Fruit fly (Drosophila melanogaster): ENCODE measurements around the gene Ufsp2.

Ufsp2 gene

DNA sequence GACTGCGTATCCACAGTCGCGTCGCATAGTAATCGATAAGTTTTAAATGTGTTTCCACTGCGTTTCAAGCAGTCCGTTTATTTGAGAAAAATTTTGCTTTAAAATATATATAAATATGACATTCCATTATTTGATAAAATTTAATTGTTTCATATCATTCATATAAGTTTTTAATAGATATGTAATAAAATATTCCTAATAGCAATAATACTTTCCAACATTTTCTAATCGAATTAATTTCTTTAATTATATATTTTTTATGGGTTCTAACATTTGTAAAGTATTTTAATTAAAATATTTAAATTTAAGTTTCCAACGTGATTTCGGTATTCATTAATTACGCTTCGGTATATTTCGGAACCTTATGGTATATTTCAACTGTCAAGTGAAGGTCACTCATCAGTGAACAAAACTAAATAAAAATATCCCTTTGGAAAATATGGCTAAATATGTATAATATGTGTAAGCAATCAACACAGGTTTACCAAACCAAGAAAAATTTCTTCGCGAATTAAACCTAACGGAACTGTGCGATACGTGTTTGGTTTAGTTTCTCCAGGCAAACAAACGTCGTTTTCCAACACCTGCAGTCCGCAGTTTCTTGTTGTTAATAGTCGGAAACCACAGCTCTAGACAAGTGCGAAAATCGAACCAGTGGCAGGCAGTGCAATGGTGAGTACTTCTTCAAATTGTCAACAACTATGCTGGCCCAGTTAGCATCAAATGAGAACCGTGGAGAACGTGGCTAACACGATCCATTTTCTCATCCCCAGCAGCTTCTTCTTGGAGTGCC is 13.1 kb upstream of the Ufsp2 start, which contains the start of the genes CG7739 and SCCRO (continued):
- TF ChIP-seq dl (GFP tag; optimal IDR thresholded peaks at IDR 0.05; ENCODE audit: insufficient read depth in 1 of 2, partially characterized antibody in 2 of 2), result no peak
- no peak for TF ChIP-seq sage (GFP tag; optimal IDR thresholded peaks at IDR 0.05)
- peak; percentile 90 for TF ChIP-seq Hr83 (GFP tag; optimal IDR thresholded peaks at IDR 0.05; ENCODE audit: poor library complexity, severe bottlenecking)
- no peak for TF ChIP-seq tai (GFP tag; optimal IDR thresholded peaks at IDR 0.05)
- TF ChIP-seq psq (GFP tag; optimal IDR thresholded peaks at IDR 0.05), result peak; percentile 38
- TF ChIP-seq HLH106 (tag; optimal IDR thresholded peaks at IDR 0.05), result peak; percentile 70
- peak; percentile 22 for TF ChIP-seq OdsH (GFP tag; optimal IDR thresholded peaks at IDR 0.05)
- TF ChIP-seq Sp1 (GFP tag; optimal IDR thresholded peaks at IDR 0.05), result peak; percentile 41
- no peak for TF ChIP-seq Abd-B (GFP tag; optimal IDR thresholded peaks at IDR 0.05)
- TF ChIP-seq Myc (optimal IDR thresholded peaks at IDR 0.05), result no peak
- no peak for TF ChIP-seq Hr78 (GFP tag; optimal IDR thresholded peaks at IDR 0.05)

DNA sequence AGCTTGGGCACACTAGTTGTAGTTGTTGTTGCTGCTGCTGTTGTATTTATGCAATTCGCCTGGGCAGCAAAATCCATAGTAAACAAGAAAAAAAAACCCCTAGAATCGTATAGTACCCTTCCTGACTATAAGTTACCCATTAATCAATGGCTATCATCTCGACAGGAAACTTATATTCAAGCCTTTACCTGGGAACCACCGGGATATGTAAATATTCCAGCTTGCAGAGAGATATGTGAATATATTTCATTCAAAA is 12.6 kb upstream of the Ufsp2 start:
- no peak for TF ChIP-seq woc (GFP tag; optimal IDR thresholded peaks at IDR 0.05)
- no peak for TF ChIP-seq rgr (GFP tag; optimal IDR thresholded peaks at IDR 0.05)
- no peak for TF ChIP-seq psq (GFP tag; optimal IDR thresholded peaks at IDR 0.05)
- TF ChIP-seq N (GFP tag; optimal IDR thresholded peaks at IDR 0.05), result no peak
- TF ChIP-seq OdsH (GFP tag; optimal IDR thresholded peaks at IDR 0.05), result no peak
- no peak for TF ChIP-seq lola (GFP tag; optimal IDR thresholded peaks at IDR 0.05)
- no peak for TF ChIP-seq Hnf4 (GFP tag; optimal IDR thresholded peaks at IDR 0.05)
- TF ChIP-seq dsf (GFP tag; optimal IDR thresholded peaks at IDR 0.05; ENCODE audit: borderline replicate concordance), result no peak
- TF ChIP-seq fru (GFP tag; optimal IDR thresholded peaks at IDR 0.05), result no peak
- no peak for TF ChIP-seq foxo (GFP tag; optimal IDR thresholded peaks at IDR 0.05)
- no peak for TF ChIP-seq CG32264 (GFP tag; optimal IDR thresholded peaks at IDR 0.05)
- TF ChIP-seq dmrt93B (GFP tag; optimal IDR thresholded peaks at IDR 0.05), result no peak
- no peak for TF ChIP-seq br (GFP tag; optimal IDR thresholded peaks at IDR 0.05)
- TF ChIP-seq Abd-B (GFP tag; optimal IDR thresholded peaks at IDR 0.05), result no peak
- no peak for TF ChIP-seq CG9705 (GFP tag; optimal IDR thresholded peaks at IDR 0.05)
- no peak for TF ChIP-seq Mio (GFP tag; optimal IDR thresholded peaks at IDR 0.05)
- TF ChIP-seq sage (GFP tag; optimal IDR thresholded peaks at IDR 0.05), result no peak
- TF ChIP-seq Hr83 (GFP tag; optimal IDR thresholded peaks at IDR 0.05; ENCODE audit: poor library complexity, severe bottlenecking), result no peak
- no peak for TF ChIP-seq tai (GFP tag; optimal IDR thresholded peaks at IDR 0.05)

DNA sequence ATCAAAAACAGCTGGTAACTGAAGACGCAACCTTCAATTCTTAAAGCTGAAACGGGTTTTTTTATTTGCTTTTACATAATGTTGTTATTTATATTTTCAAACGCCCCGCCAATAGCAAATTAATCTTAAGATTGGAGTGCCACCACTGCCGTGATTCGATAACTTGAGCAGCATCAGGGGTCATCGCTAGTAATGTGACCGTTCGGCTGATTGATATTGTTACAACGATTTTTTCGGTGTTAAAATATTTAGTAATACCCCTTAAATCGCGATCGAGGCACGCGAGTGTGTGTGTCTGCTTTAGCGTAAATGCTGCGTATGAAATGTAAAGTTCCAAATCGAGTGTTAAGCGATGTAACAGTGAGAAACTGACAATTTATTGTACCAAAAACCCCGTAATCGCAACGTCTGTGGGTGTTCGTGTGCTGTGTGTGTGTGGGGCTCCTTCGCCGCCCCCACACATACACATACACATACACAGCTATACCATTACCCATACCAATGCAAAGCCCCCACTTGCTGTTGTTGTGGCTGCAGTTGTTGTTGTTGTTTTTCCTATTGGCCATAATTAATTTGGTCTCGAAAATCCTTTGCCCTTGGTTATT is 10.4 kb upstream of the Ufsp2 start, which contains the start of gene dop:
Gene dop (plus strand): TSS at position 185 of the 605 bp plus-strand sequence.
- peak; percentile 37 for TF ChIP-seq HLH106 (tag; optimal IDR thresholded peaks at IDR 0.05)
- peak; percentile 32 for TF ChIP-seq fru (GFP tag; optimal IDR thresholded peaks at IDR 0.05)
- no peak for TF ChIP-seq Abd-B (GFP tag; optimal IDR thresholded peaks at IDR 0.05)
- TF ChIP-seq CG9705 (GFP tag; optimal IDR thresholded peaks at IDR 0.05), result no peak
- TF ChIP-seq Jra (GFP tag; optimal IDR thresholded peaks at IDR 0.05), result no peak
- TF ChIP-seq foxo (GFP tag; optimal IDR thresholded peaks at IDR 0.05), result peak in 1 of 2 experiments; percentile 44
- no peak for TF ChIP-seq Myc (optimal IDR thresholded peaks at IDR 0.05)
- TF ChIP-seq usp (GFP tag; optimal IDR thresholded peaks at IDR 0.05), result no peak
- TF ChIP-seq CG32264 (GFP tag; optimal IDR thresholded peaks at IDR 0.05), result no peak
- TF ChIP-seq sage (GFP tag; optimal IDR thresholded peaks at IDR 0.05), result no peak
- peak; percentile 19 for TF ChIP-seq woc (GFP tag; optimal IDR thresholded peaks at IDR 0.05)
- TF ChIP-seq Hr83 (GFP tag; optimal IDR thresholded peaks at IDR 0.05; ENCODE audit: poor library complexity, severe bottlenecking), result peak; percentile 60
- TF ChIP-seq tai (GFP tag; optimal IDR thresholded peaks at IDR 0.05), result no peak
- TF ChIP-seq lola (GFP tag; optimal IDR thresholded peaks at IDR 0.05), result no peak
- TF ChIP-seq jim (GFP tag; optimal IDR thresholded peaks at IDR 0.05), result no peak
- peak; percentile 53 for TF ChIP-seq N (GFP tag; optimal IDR thresholded peaks at IDR 0.05)
- no peak for TF ChIP-seq h (GFP tag; optimal IDR thresholded peaks at IDR 0.05)
- no peak for TF ChIP-seq Dif (GFP tag; optimal IDR thresholded peaks at IDR 0.05; ENCODE audit: partially characterized antibody)
- TF ChIP-seq br (GFP tag; optimal IDR thresholded peaks at IDR 0.05), result no peak
- TF ChIP-seq CrebA (GFP tag; optimal IDR thresholded peaks at IDR 0.05; ENCODE audit: borderline replicate concordance), result no peak
- TF ChIP-seq Dfd (GFP tag; optimal IDR thresholded peaks at IDR 0.05), result no peak
- no peak for TF ChIP-seq dl (GFP tag; optimal IDR thresholded peaks at IDR 0.05; ENCODE audit: insufficient read depth in 1 of 2, partially characterized antibody in 2 of 2)
- peak; percentile 21 for TF ChIP-seq dsf (GFP tag; optimal IDR thresholded peaks at IDR 0.05; ENCODE audit: borderline replicate concordance)
- no peak for TF ChIP-seq pan (optimal IDR thresholded peaks at IDR 0.05)
- TF ChIP-seq Vsx2 (GFP tag; optimal IDR thresholded peaks at IDR 0.05; ENCODE audit: partially characterized antibody), result no peak
- no peak for TF ChIP-seq dmrt93B (GFP tag; optimal IDR thresholded peaks at IDR 0.05)
- TF ChIP-seq psq (GFP tag; optimal IDR thresholded peaks at IDR 0.05), result no peak
- TF ChIP-seq sv (GFP tag; optimal IDR thresholded peaks at IDR 0.05), result peak; percentile 18
- no peak for TF ChIP-seq Sp1 (GFP tag; optimal IDR thresholded peaks at IDR 0.05)
- TF ChIP-seq OdsH (GFP tag; optimal IDR thresholded peaks at IDR 0.05), result no peak
- no peak for TF ChIP-seq Mio (GFP tag; optimal IDR thresholded peaks at IDR 0.05)
- no peak for TF ChIP-seq brk (GFP tag; optimal IDR thresholded peaks at IDR 0.05)
- no peak for TF ChIP-seq GATAd (GFP tag; optimal IDR thresholded peaks at IDR 0.05)
- no peak for TF ChIP-seq Rel (GFP tag; optimal IDR thresholded peaks at IDR 0.05)
- peak; percentile 89 for TF ChIP-seq Rel (tag; optimal IDR thresholded peaks at IDR 0.05)
- TF ChIP-seq ey (GFP tag; optimal IDR thresholded peaks at IDR 0.05), result peak; percentile 18
- peak; percentile 32 for TF ChIP-seq Hr78 (GFP tag; optimal IDR thresholded peaks at IDR 0.05)
- TF ChIP-seq rgr (GFP tag; optimal IDR thresholded peaks at IDR 0.05), result peak; percentile 21
- peak; percentile 36 for TF ChIP-seq Hnf4 (GFP tag; optimal IDR thresholded peaks at IDR 0.05)
